Worm (Caenorhabditis elegans) whole organism, L1 larva: ENCODE measurements around the gene nhr-53.

ENCODE experiments used
- C16A3.4 ChIP-seq: fragments of 150-350 bp; optimal IDR thresholded peaks from 2 replicates; lab custom pipeline; 2014; ENCODE audit warnings: missing biosample characterization, missing genetic modification characterization
- aly-2 ChIP-seq: fragments of 150-350 bp; optimal IDR thresholded peaks from 2 replicates; lab custom pipeline; 2014; ENCODE audit warnings: missing biosample characterization, missing genetic modification characterization
- ama-1 ChIP-seq: fragments of 150-350 bp; optimal IDR thresholded peaks from 2 replicates; lab custom pipeline; 2014
- ceh-8 ChIP-seq: fragments of 200-800 bp; sonication (Bioruptor generic); optimal IDR thresholded peaks from 2 replicates; lab custom pipeline; 2018; ENCODE audit warnings: mild to moderate bottlenecking, missing genetic modification characterization, moderate library complexity, missing compliant biosample characterization
- ceh-90 ChIP-seq: sonication (generic microtip); optimal IDR thresholded peaks from 2 replicates; lab custom pipeline; 2016; ENCODE audit warnings: missing genetic modification characterization, missing compliant biosample characterization
- dpl-1 ChIP-seq, 3 experiments: fragments of 150-350 bp in 2 of 3; sonication (generic microtip) in 1 of 3; optimal IDR thresholded peaks; 2 replicates each; lab custom pipeline; 2014 to 2017; ENCODE audit warnings: missing biosample characterization in 3 of 3, missing genetic modification characterization in 3 of 3, missing genetic modification reagents in 3 of 3
- fos-1 ChIP-seq: fragments of 150-350 bp; optimal IDR thresholded peaks from 2 replicates; lab custom pipeline; 2014; ENCODE audit warnings: missing biosample characterization, missing genetic modification characterization
- lin-13 ChIP-seq: fragments of 150-350 bp; optimal IDR thresholded peaks from 2 replicates; lab custom pipeline; 2014; ENCODE audit warnings: missing biosample characterization, missing genetic modification reagents, missing genetic modification characterization
- nhr-28 ChIP-seq: fragments of 150-350 bp; optimal IDR thresholded peaks from 2 replicates; lab custom pipeline; 2014; ENCODE audit warnings: missing biosample characterization, missing genetic modification characterization
- nhr-76 ChIP-seq: sonication (generic microtip); optimal IDR thresholded peaks from 2 replicates; lab custom pipeline; 2017; ENCODE audit warnings: missing biosample characterization, missing genetic modification characterization
- sox-4 ChIP-seq: sonication (generic microtip); optimal IDR thresholded peaks from 2 replicates; lab custom pipeline; 2016; ENCODE audit warnings: missing genetic modification characterization, missing compliant biosample characterization
- sup-37 ChIP-seq: fragments of 200-800 bp; sonication (Bioruptor generic); optimal IDR thresholded peaks from 2 replicates; lab custom pipeline; 2018; ENCODE audit warnings: mild to moderate bottlenecking, missing genetic modification characterization, missing compliant biosample characterization
- unc-62 ChIP-seq: fragments of 150-350 bp; optimal IDR thresholded peaks from 2 replicates; lab custom pipeline; 2014; ENCODE audit warnings: missing biosample characterization, missing genetic modification reagents, missing genetic modification characterization
- zag-1 ChIP-seq: fragments of 150-350 bp; optimal IDR thresholded peaks from 2 replicates; lab custom pipeline; 2014; ENCODE audit warnings: missing biosample characterization, missing genetic modification characterization

ce11 chrV:15721888-15722287, 19.7 kb upstream of the nhr-53 start, which contains the start of gene srh-140:
- TF ChIP-seq lin-13 (no peak), sox-4 (tag; lab: Kevin White, UChicago) (no peak), dpl-1 (GFP tag; optimal IDR thresholded peaks at IDR 0.05; lab: Kevin White, UChicago) (no peak), C16A3.4 (tag; lab: Kevin White, UChicago) (no peak), ceh-8 (no peak), nhr-28 (tag; lab: Kevin White, UChicago) (no peak), aly-2 (tag; lab: Kevin White, UChicago) (no peak), ama-1 (no peak), zag-1 (no peak), fos-1 (tag; lab: Kevin White, UChicago) (no peak), nhr-76 (tag; lab: Kevin White, UChicago) (no peak), sup-37 (GFP tag; lab: Kevin White, UChicago) (no peak), unc-62 (GFP tag; lab: Kevin White, UChicago) (no peak), ceh-90 (tag; lab: Kevin White, UChicago) (no peak)
